1 fruit fly cellular context compared by ENCODE assay signal in genomic region chr2L:14024051-14024745, dm6.
A peak's percentile ranks its signal among the peaks of the same experiment; 100 is the strongest.
TF ChIP-seq lines count a peak whose summit lies in the region.

No protein-coding gene starts in this region.

TF ChIP-seq in whole organism, embryonic, 481 proteins besides CTCF, POLR2A, EP300 and RAD21 (continued from another document and continues in another):
- TF ChIP-seq dimm (GFP tag; IDR thresholded peaks at IDR 0.05; lab: Robert Waterston, UW) (peak; percentile 95), CG6765 (GFP tag; optimal IDR thresholded peaks at IDR 0.05; lab: Kevin White, UChicago) (peak; percentile 99), fd64A (GFP tag; optimal IDR thresholded peaks at IDR 0.05; lab: Kevin White, UChicago) (peak; percentile 100), CG5245 (GFP tag; optimal IDR thresholded peaks at IDR 0.05; lab: Kevin White, UChicago) (peak; percentile 99), seq (GFP tag; IDR thresholded peaks at IDR 0.05; lab: Robert Waterston, UW) (peak; percentile 99), hth (optimal IDR thresholded peaks at IDR 0.05; lab: Kevin White, UChicago) (no peak), gt (GFP tag; IDR thresholded peaks at IDR 0.05; lab: Robert Waterston, UW) (peak; percentile 95), CG17568 (GFP tag; optimal IDR thresholded peaks at IDR 0.05; lab: Kevin White, UChicago) (peak; percentile 100), CG7963 (GFP tag; IDR thresholded peaks at IDR 0.05; lab: Robert Waterston, UW; ENCODE audit: partially characterized antibody) (no peak), CG42726 (GFP tag; IDR thresholded peaks at IDR 0.05; lab: Robert Waterston, UW; ENCODE audit: partially characterized antibody) (no peak), corto (GFP tag; optimal IDR thresholded peaks at IDR 0.05; lab: Kevin White, UChicago) (peak; percentile 3), B-H2 (GFP tag; optimal IDR thresholded peaks at IDR 0.05; lab: Kevin White, UChicago) (peak; percentile 99), MBD-R2 (GFP tag; IDR thresholded peaks at IDR 0.05; lab: Robert Waterston, UW) (peak; percentile 96), sens-2 (GFP tag; IDR thresholded peaks at IDR 0.05; lab: Robert Waterston, UW) (peak; percentile 98), gsb (GFP tag; IDR thresholded peaks at IDR 0.05; lab: Robert Waterston, UW) (peak; percentile 98), grau (tag; optimal IDR thresholded peaks at IDR 0.05; lab: Kevin White, UChicago) (peak; percentile 94), pum (GFP tag; optimal IDR thresholded peaks at IDR 0.05; lab: Kevin White, UChicago) (peak; percentile 97), otp (GFP tag; IDR thresholded peaks at IDR 0.05; lab: Robert Waterston, UW) (peak; percentile 100), ham (GFP tag; IDR thresholded peaks at IDR 0.05; lab: Robert Waterston, UW) (peak; percentile 84; the same call in 1 of the 2 replicates), Chrac-16 (GFP tag; optimal IDR thresholded peaks at IDR 0.05; lab: Kevin White, UChicago) (peak; percentile 88), CG18599 (GFP tag; optimal IDR thresholded peaks at IDR 0.05; lab: Kevin White, UChicago) (peak; percentile 100), dpn (GFP tag; optimal IDR thresholded peaks at IDR 0.05; lab: Kevin White, UChicago) (peak; percentile 96 to 99), BEAF-32 (GFP tag; optimal IDR thresholded peaks at IDR 0.05; lab: Kevin White, UChicago) (peak; percentile 42), jumu (GFP tag; optimal IDR thresholded peaks at IDR 0.05; lab: Kevin White, UChicago) (peak; percentile 99), klu (GFP tag; IDR thresholded peaks at IDR 0.05; lab: Robert Waterston, UW) (peak; percentile 93), Kr (GFP tag; optimal IDR thresholded peaks at IDR 0.05; lab: Kevin White, UChicago) (peak; percentile 100), BtbVII (GFP tag; optimal IDR thresholded peaks at IDR 0.05; lab: Kevin White, UChicago) (peak; percentile 100), CG13287 (GFP tag; IDR thresholded peaks at IDR 0.05; lab: Robert Waterston, UW; ENCODE audit: partially characterized antibody) (no peak), CG16863 (GFP tag; optimal IDR thresholded peaks at IDR 0.05; lab: Kevin White, UChicago) (peak; percentile 99), Taf1 (GFP tag; IDR thresholded peaks at IDR 0.05; lab: Robert Waterston, UW) (peak; percentile 93), h (optimal IDR thresholded peaks at IDR 0.05; lab: Kevin White, UChicago) (no peak), CG10462 (GFP tag; optimal IDR thresholded peaks at IDR 0.05; lab: Kevin White, UChicago) (peak; percentile 99), br (optimal IDR thresholded peaks at IDR 0.05; lab: Kevin White, UChicago) (no peak), CG2202 (tag; optimal IDR thresholded peaks at IDR 0.05; lab: Kevin White, UChicago) (peak; percentile 100), CG4424 (GFP tag; optimal IDR thresholded peaks at IDR 0.05; lab: Kevin White, UChicago) (peak; percentile 98), Jarid2 (GFP tag; optimal IDR thresholded peaks at IDR 0.05; lab: Kevin White, UChicago) (peak; percentile 99), D (optimal IDR thresholded peaks at IDR 0.05; lab: Kevin White, UChicago) (no peak), D (GFP tag; optimal IDR thresholded peaks at IDR 0.05; lab: Kevin White, UChicago) (peak; percentile 100), Six4 (GFP tag; optimal IDR thresholded peaks at IDR 0.05; lab: Kevin White, UChicago) (peak; percentile 99), CG10147 (GFP tag; optimal IDR thresholded peaks at IDR 0.05; lab: Kevin White, UChicago) (peak; percentile 96), Hmr (GFP tag; optimal IDR thresholded peaks at IDR 0.05; lab: Kevin White, UChicago) (peak; percentile 100), C15 (GFP tag; IDR thresholded peaks at IDR 0.05; lab: Robert Waterston, UW) (peak; percentile 96), CG11560 (tag; IDR thresholded peaks at IDR 0.05; lab: Robert Waterston, UW) (peak; percentile 87), CG3995 (GFP tag; optimal IDR thresholded peaks at IDR 0.05; lab: Kevin White, UChicago) (peak; percentile 84), shn (GFP tag; optimal IDR thresholded peaks at IDR 0.05; lab: Kevin White, UChicago) (peak; percentile 99), CG17359 (tag; optimal IDR thresholded peaks at IDR 0.05; lab: Kevin White, UChicago) (peak; percentile 100), CG1603 (tag; optimal IDR thresholded peaks at IDR 0.05; lab: Kevin White, UChicago) (peak; percentile 99), nau (GFP tag; optimal IDR thresholded peaks at IDR 0.05; lab: Kevin White, UChicago) (peak; percentile 100), CG8478 (optimal IDR thresholded peaks at IDR 0.05; lab: Kevin White, UChicago) (no peak), CG13775 (GFP tag; optimal IDR thresholded peaks at IDR 0.05; lab: Kevin White, UChicago) (peak; percentile 96), CG14710 (tag; optimal IDR thresholded peaks at IDR 0.05; lab: Kevin White, UChicago) (peak; percentile 98), Oli (tag; optimal IDR thresholded peaks at IDR 0.05; lab: Kevin White, UChicago) (peak; percentile 94), tx (GFP tag; optimal IDR thresholded peaks at IDR 0.05; lab: Kevin White, UChicago) (peak; percentile 97), CG11398 (GFP tag; optimal IDR thresholded peaks at IDR 0.05; lab: Kevin White, UChicago) (peak; percentile 100), lilli (GFP tag; optimal IDR thresholded peaks at IDR 0.05; lab: Kevin White, UChicago) (peak; percentile 91), Asciz (GFP tag; optimal IDR thresholded peaks at IDR 0.05; lab: Kevin White, UChicago) (peak; percentile 100), vfl (GFP tag; optimal IDR thresholded peaks at IDR 0.05; lab: Kevin White, UChicago) (peak; percentile 95), CG3847 (GFP tag; IDR thresholded peaks at IDR 0.05; lab: Robert Waterston, UW) (peak; percentile 96), en (GFP tag; optimal IDR thresholded peaks at IDR 0.05; lab: Kevin White, UChicago) (peak; percentile 99), abd-A (tag; optimal IDR thresholded peaks at IDR 0.05; lab: Kevin White, UChicago) (peak; percentile 99), tup (GFP tag; optimal IDR thresholded peaks at IDR 0.05; lab: Kevin White, UChicago) (peak; percentile 100), CG13424 (tag; optimal IDR thresholded peaks at IDR 0.05; lab: Kevin White, UChicago) (peak; percentile 98), gro (GFP tag; optimal IDR thresholded peaks at IDR 0.05; lab: Kevin White, UChicago) (peak; percentile 98), ATbp (GFP tag; optimal IDR thresholded peaks at IDR 0.05; lab: Kevin White, UChicago) (peak; percentile 100), CG8765 (GFP tag; IDR thresholded peaks at IDR 0.05; lab: Robert Waterston, UW) (peak; percentile 87), toy (GFP tag; IDR thresholded peaks at IDR 0.05; lab: Robert Waterston, UW) (peak; percentile 97), HLHmδ (GFP tag; optimal IDR thresholded peaks at IDR 0.05; lab: Kevin White, UChicago) (peak; percentile 100), Opbp (GFP tag; IDR thresholded peaks at IDR 0.05; lab: Robert Waterston, UW; ENCODE audit: partially characterized antibody) (no peak), zf30C (GFP tag; optimal IDR thresholded peaks at IDR 0.05; lab: Kevin White, UChicago) (peak; percentile 71), CG14441 (GFP tag; IDR thresholded peaks at IDR 0.05; lab: Robert Waterston, UW) (peak; percentile 97), CG8388 (GFP tag; optimal IDR thresholded peaks at IDR 0.05; lab: Kevin White, UChicago) (peak; percentile 96), CoRest (tag; optimal IDR thresholded peaks at IDR 0.05; lab: Kevin White, UChicago) (peak; percentile 98), CG9817 (tag; optimal IDR thresholded peaks at IDR 0.05; lab: Kevin White, UChicago) (peak; percentile 98), Atf-2 (GFP tag; optimal IDR thresholded peaks at IDR 0.05; lab: Kevin White, UChicago) (peak; percentile 99), CG10366 (GFP tag; IDR thresholded peaks at IDR 0.05; lab: Robert Waterston, UW) (peak; percentile 95), Hr3 (GFP tag; optimal IDR thresholded peaks at IDR 0.05; lab: Kevin White, UChicago) (peak; percentile 97), CG6683 (GFP tag; optimal IDR thresholded peaks at IDR 0.05; lab: Kevin White, UChicago) (peak; percentile 99), kay (GFP tag; optimal IDR thresholded peaks at IDR 0.05; lab: Kevin White, UChicago) (peak; percentile 99), CG32767 (GFP tag; IDR thresholded peaks at IDR 0.05; lab: Robert Waterston, UW) (peak; percentile 98), Tbp (GFP tag; optimal IDR thresholded peaks at IDR 0.05; lab: Kevin White, UChicago) (no peak), phol (tag; optimal IDR thresholded peaks at IDR 0.05; lab: Kevin White, UChicago) (peak; percentile 74), Nf-YC (tag; optimal IDR thresholded peaks at IDR 0.05; lab: Kevin White, UChicago) (peak; percentile 92), tap (tag; optimal IDR thresholded peaks at IDR 0.05; lab: Kevin White, UChicago) (peak; percentile 99), ssp (GFP tag; IDR thresholded peaks at IDR 0.05; lab: Robert Waterston, UW) (peak; percentile 87), Ssrp (tag; optimal IDR thresholded peaks at IDR 0.05; lab: Kevin White, UChicago) (peak; percentile 86), CG4328 (GFP tag; optimal IDR thresholded peaks at IDR 0.05; lab: Kevin White, UChicago) (peak; percentile 100), PHDP (tag; optimal IDR thresholded peaks at IDR 0.05; lab: Kevin White, UChicago) (peak; percentile 99), Dip2 (GFP tag; IDR thresholded peaks at IDR 0.05; lab: Robert Waterston, UW) (no peak), CG17612 (GFP tag; IDR thresholded peaks at IDR 0.05; lab: Robert Waterston, UW) (peak; percentile 97), CG2712 (tag; optimal IDR thresholded peaks at IDR 0.05; lab: Kevin White, UChicago) (peak; percentile 98), Xbp1 (GFP tag; optimal IDR thresholded peaks at IDR 0.05; lab: Kevin White, UChicago) (peak; percentile 91), CG9727 (GFP tag; optimal IDR thresholded peaks at IDR 0.05; lab: Kevin White, UChicago) (peak; percentile 100), CG12942 (GFP tag; optimal IDR thresholded peaks at IDR 0.05; lab: Kevin White, UChicago) (peak; percentile 100), CG8924 (tag; optimal IDR thresholded peaks at IDR 0.05; lab: Kevin White, UChicago) (peak; percentile 99), HLH54F (GFP tag; optimal IDR thresholded peaks at IDR 0.05; lab: Kevin White, UChicago) (peak; percentile 96), pita (GFP tag; optimal IDR thresholded peaks at IDR 0.05; lab: Kevin White, UChicago) (no peak), Aef1 (GFP tag; IDR thresholded peaks at IDR 0.05; lab: Robert Waterston, UW) (peak; percentile 93), CG32772 (GFP tag; IDR thresholded peaks at IDR 0.05; lab: Robert Waterston, UW) (peak; percentile 96), pzg (GFP tag; optimal IDR thresholded peaks at IDR 0.05; lab: Kevin White, UChicago) (peak; percentile 50), zen (tag; optimal IDR thresholded peaks at IDR 0.05; lab: Kevin White, UChicago) (peak; percentile 95), CG11085 (GFP tag; IDR thresholded peaks at IDR 0.05; lab: Robert Waterston, UW) (peak; percentile 97), aop (GFP tag; IDR thresholded peaks at IDR 0.05; lab: Robert Waterston, UW) (peak; percentile 92), cad (GFP tag; optimal IDR thresholded peaks at IDR 0.05; lab: Kevin White, UChicago) (no peak), CkIIα-i1 (GFP tag; IDR thresholded peaks at IDR 0.05; lab: Robert Waterston, UW) (peak; percentile 98), GATAe (GFP tag; conservative IDR thresholded peaks at IDR 0.05; lab: Robert Waterston, UW) (peak; percentile 97), pfk (GFP tag; optimal IDR thresholded peaks at IDR 0.05; lab: Kevin White, UChicago) (peak; percentile 92), CG6654 (GFP tag; optimal IDR thresholded peaks at IDR 0.05; lab: Kevin White, UChicago) (peak; percentile 94), Fer1 (GFP tag; optimal IDR thresholded peaks at IDR 0.05; lab: Kevin White, UChicago) (peak; percentile 99), sqz (GFP tag; optimal IDR thresholded peaks at IDR 0.05; lab: Kevin White, UChicago) (peak; percentile 100), Bdp1 (GFP tag; optimal IDR thresholded peaks at IDR 0.05; lab: Kevin White, UChicago) (peak; percentile 96), crol (GFP tag; IDR thresholded peaks at IDR 0.05; lab: Robert Waterston, UW) (peak; percentile 99), NFAT (GFP tag; IDR thresholded peaks at IDR 0.05; lab: Robert Waterston, UW) (peak; percentile 98), CG17328 (GFP tag; IDR thresholded peaks at IDR 0.05; lab: Robert Waterston, UW) (peak; percentile 98), slbo (GFP tag; IDR thresholded peaks at IDR 0.05; lab: Robert Waterston, UW) (peak; percentile 91), trem (tag; optimal IDR thresholded peaks at IDR 0.05; lab: Kevin White, UChicago) (peak; percentile 93), Mad (GFP tag; optimal IDR thresholded peaks at IDR 0.05; lab: Kevin White, UChicago) (peak; percentile 99), CG4404 (GFP tag; IDR thresholded peaks at IDR 0.05; lab: Robert Waterston, UW) (peak; percentile 88), Doc3 (GFP tag; IDR thresholded peaks at IDR 0.05; lab: Robert Waterston, UW; ENCODE audit: partially characterized antibody) (no peak), D19B (GFP tag; optimal IDR thresholded peaks at IDR 0.05; lab: Kevin White, UChicago) (peak; percentile 93), CG10321 (GFP tag; IDR thresholded peaks at IDR 0.05; lab: Robert Waterston, UW) (peak; percentile 89), hkb (optimal IDR thresholded peaks at IDR 0.05; lab: Kevin White, UChicago) (no peak), hkb (GFP tag; IDR thresholded peaks at IDR 0.05; lab: Robert Waterston, UW) (peak; percentile 99), Scr (GFP tag; IDR thresholded peaks at IDR 0.05; lab: Robert Waterston, UW; ENCODE audit: partially characterized antibody) (no peak; the same call in 1 of the 2 replicates), insv (GFP tag; optimal IDR thresholded peaks at IDR 0.05; lab: Kevin White, UChicago) (peak; percentile 77 to 90), Dek (tag; optimal IDR thresholded peaks at IDR 0.05; lab: Kevin White, UChicago) (peak; percentile 98), sc (optimal IDR thresholded peaks at IDR 0.05; lab: Kevin White, UChicago) (no peak), sc (GFP tag; optimal IDR thresholded peaks at IDR 0.05; lab: Kevin White, UChicago) (peak; percentile 100), chn (GFP tag; optimal IDR thresholded peaks at IDR 0.05; lab: Kevin White, UChicago) (peak; percentile 96), rib (GFP tag; IDR thresholded peaks at IDR 0.05; lab: Robert Waterston, UW) (peak; percentile 99), inv (GFP tag; IDR thresholded peaks at IDR 0.05; lab: Robert Waterston, UW; ENCODE audit: partially characterized antibody) (no peak), CG30020 (tag; optimal IDR thresholded peaks at IDR 0.05; lab: Kevin White, UChicago) (peak; percentile 85), ftz-f1 (GFP tag; optimal IDR thresholded peaks at IDR 0.05; lab: Kevin White, UChicago) (peak; percentile 82), lab (GFP tag; optimal IDR thresholded peaks at IDR 0.05; lab: Kevin White, UChicago) (peak; percentile 100)
